Fruit fly (Drosophila melanogaster): ENCODE results near the gene CG15478.

The CG15478 gene

dm6 chrX:7700239-7700793, 17.4 kb downstream of the CG15478 start (continued):
- TF ChIP-seq Mio (GFP tag; optimal IDR thresholded peaks at IDR 0.05), result peak; percentile 69

- TF ChIP-seq sv (GFP tag; optimal IDR thresholded peaks at IDR 0.05), result no peak
- TF ChIP-seq Hr83 (GFP tag; optimal IDR thresholded peaks at IDR 0.05; ENCODE audit: poor library complexity, severe bottlenecking), result peak; percentile 88
These were observed 18.0 kb downstream of the CG15478 start for dm6 chrX:7699584-7700238.

- TF ChIP-seq Rel (GFP tag; optimal IDR thresholded peaks at IDR 0.05) (peak; percentile 78), Rel (tag; optimal IDR thresholded peaks at IDR 0.05) (peak; percentile 83), dsf (GFP tag; optimal IDR thresholded peaks at IDR 0.05; ENCODE audit: borderline replicate concordance) (peak; percentile 83), jim (GFP tag; optimal IDR thresholded peaks at IDR 0.05) (no peak), sv (GFP tag; optimal IDR thresholded peaks at IDR 0.05) (peak; percentile 94), h (GFP tag; optimal IDR thresholded peaks at IDR 0.05) (peak; percentile 98), dmrt93B (GFP tag; optimal IDR thresholded peaks at IDR 0.05) (peak; percentile 96), HLH106 (tag; optimal IDR thresholded peaks at IDR 0.05) (peak; percentile 98), fru (GFP tag; optimal IDR thresholded peaks at IDR 0.05) (peak; percentile 97), CrebA (GFP tag; optimal IDR thresholded peaks at IDR 0.05; ENCODE audit: borderline replicate concordance) (peak; percentile 65), Sp1 (GFP tag; optimal IDR thresholded peaks at IDR 0.05) (peak; percentile 98), Jra (GFP tag; optimal IDR thresholded peaks at IDR 0.05) (peak; percentile 93), brk (GFP tag; optimal IDR thresholded peaks at IDR 0.05) (peak; percentile 85), CG32264 (GFP tag; optimal IDR thresholded peaks at IDR 0.05) (peak; percentile 80), Hnf4 (GFP tag; optimal IDR thresholded peaks at IDR 0.05) (peak; percentile 97), CG9705 (GFP tag; optimal IDR thresholded peaks at IDR 0.05) (peak; percentile 91), ey (GFP tag; optimal IDR thresholded peaks at IDR 0.05) (peak; percentile 96), OdsH (GFP tag; optimal IDR thresholded peaks at IDR 0.05) (peak; percentile 97), usp (GFP tag; optimal IDR thresholded peaks at IDR 0.05) (no peak), Vsx2 (GFP tag; optimal IDR thresholded peaks at IDR 0.05; ENCODE audit: partially characterized antibody) (no peak), GATAd (GFP tag; optimal IDR thresholded peaks at IDR 0.05) (peak; percentile 89), Abd-B (GFP tag; optimal IDR thresholded peaks at IDR 0.05) (no peak), lola (GFP tag; optimal IDR thresholded peaks at IDR 0.05) (no peak), Dfd (GFP tag; optimal IDR thresholded peaks at IDR 0.05) (peak; percentile 81), Mio (GFP tag; optimal IDR thresholded peaks at IDR 0.05) (peak; percentile 32), Myc (optimal IDR thresholded peaks at IDR 0.05) (no peak), sage (GFP tag; optimal IDR thresholded peaks at IDR 0.05) (peak; percentile 92), Hr78 (GFP tag; optimal IDR thresholded peaks at IDR 0.05) (no peak), dl (GFP tag; optimal IDR thresholded peaks at IDR 0.05; ENCODE audit: insufficient read depth in 1 of 2, partially characterized antibody in 2 of 2) (no peak), rgr (GFP tag; optimal IDR thresholded peaks at IDR 0.05) (peak; percentile 98), pan (optimal IDR thresholded peaks at IDR 0.05) (no peak), N (GFP tag; optimal IDR thresholded peaks at IDR 0.05) (no peak), br (GFP tag; optimal IDR thresholded peaks at IDR 0.05) (peak; percentile 96), foxo (GFP tag; optimal IDR thresholded peaks at IDR 0.05) (peak; percentile 70 to 98), tai (GFP tag; optimal IDR thresholded peaks at IDR 0.05) (peak; percentile 89), psq (GFP tag; optimal IDR thresholded peaks at IDR 0.05) (peak; percentile 97), Dif (GFP tag; optimal IDR thresholded peaks at IDR 0.05; ENCODE audit: partially characterized antibody) (peak; percentile 35), woc (GFP tag; optimal IDR thresholded peaks at IDR 0.05) (peak; percentile 93), Hr83 (GFP tag; optimal IDR thresholded peaks at IDR 0.05; ENCODE audit: poor library complexity, severe bottlenecking) (peak; percentile 63)
These were observed 19.5 kb downstream of the CG15478 start for dm6 chrX:7698000-7698896.
